Fruit fly (Drosophila melanogaster): Measurements from ENCODE around the gene Usp7.

The Usp7 gene

DNA sequence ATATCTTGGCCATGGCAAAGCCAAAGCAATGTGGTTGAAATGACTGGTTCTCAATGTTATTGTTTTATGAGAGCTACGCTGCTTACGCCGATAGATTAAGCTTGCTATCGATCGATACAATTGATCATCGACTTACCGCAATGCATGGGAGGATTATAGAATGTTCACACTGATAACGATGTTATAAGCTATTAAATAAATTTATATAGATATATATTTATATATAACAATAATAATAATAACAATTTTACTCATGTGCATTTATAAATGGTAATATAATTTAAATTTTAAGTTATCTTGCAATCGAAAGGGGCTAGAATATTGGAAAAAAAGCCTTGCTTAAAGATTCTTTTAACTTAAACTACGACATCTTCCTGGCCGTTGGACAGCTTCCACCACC is 43.9 kb upstream of the Usp7 start, which contains the start of gene moon:
Gene moon (minus strand): TSS at position 101 of the 400 bp plus-strand sequence.
- TF ChIP-seq CG6792 (GFP tag; optimal IDR thresholded peaks at IDR 0.05) = no peak
- no peak for TF ChIP-seq CG3032 (tag; optimal IDR thresholded peaks at IDR 0.05)
- TF ChIP-seq fkh (GFP tag; optimal IDR thresholded peaks at IDR 0.05) = no peak
- TF ChIP-seq CG4318 (GFP tag; optimal IDR thresholded peaks at IDR 0.05) = no peak
- no peak for TF ChIP-seq Sox15 (GFP tag; optimal IDR thresholded peaks at IDR 0.05)
- no peak for TF ChIP-seq CG11902 (GFP tag; optimal IDR thresholded peaks at IDR 0.05)
- TF ChIP-seq fd59A (GFP tag; optimal IDR thresholded peaks at IDR 0.05) = no peak
- TF ChIP-seq ss (GFP tag; optimal IDR thresholded peaks at IDR 0.05) = no peak
- TF ChIP-seq Lpt (GFP tag; optimal IDR thresholded peaks at IDR 0.05) = no peak

DNA sequence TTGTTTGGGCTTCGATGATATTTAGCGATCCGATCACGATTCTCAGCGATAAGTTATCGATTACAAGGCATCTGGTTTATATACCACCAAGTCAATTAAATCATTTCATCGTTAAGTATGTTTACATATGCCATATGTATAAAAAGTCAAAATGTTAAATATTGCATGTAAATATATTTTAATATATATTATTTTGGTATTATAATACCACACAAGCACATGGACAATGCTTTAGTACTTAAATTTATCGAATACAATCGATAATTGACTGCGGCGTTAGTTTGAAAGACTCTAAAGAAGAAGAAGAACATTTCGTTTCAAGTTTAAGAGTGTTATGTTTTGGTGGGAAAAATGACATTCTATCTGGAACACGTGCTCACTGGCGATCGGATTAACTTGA is 41.3 kb upstream of the Usp7 start, which contains the start of gene CG34323:
Gene CG34323 (plus strand): TSS at position 301 of the 400 bp plus-strand sequence.
- TF ChIP-seq lz (GFP tag; optimal IDR thresholded peaks at IDR 0.05) = no peak
- no peak for TF ChIP-seq CG3919 (GFP tag; optimal IDR thresholded peaks at IDR 0.05)
- no peak for TF ChIP-seq CG6792 (GFP tag; optimal IDR thresholded peaks at IDR 0.05)
- no peak for TF ChIP-seq Ets21C (GFP tag; optimal IDR thresholded peaks at IDR 0.05)
- TF ChIP-seq Smox (GFP tag; optimal IDR thresholded peaks at IDR 0.05) = no peak
- no peak for TF ChIP-seq net (GFP tag; optimal IDR thresholded peaks at IDR 0.05)
- no peak for TF ChIP-seq svp (GFP tag)
- TF ChIP-seq CG8319 (GFP tag; optimal IDR thresholded peaks at IDR 0.05) = no peak
- no peak for TF ChIP-seq eg (GFP tag; IDR thresholded peaks at IDR 0.05)

DNA sequence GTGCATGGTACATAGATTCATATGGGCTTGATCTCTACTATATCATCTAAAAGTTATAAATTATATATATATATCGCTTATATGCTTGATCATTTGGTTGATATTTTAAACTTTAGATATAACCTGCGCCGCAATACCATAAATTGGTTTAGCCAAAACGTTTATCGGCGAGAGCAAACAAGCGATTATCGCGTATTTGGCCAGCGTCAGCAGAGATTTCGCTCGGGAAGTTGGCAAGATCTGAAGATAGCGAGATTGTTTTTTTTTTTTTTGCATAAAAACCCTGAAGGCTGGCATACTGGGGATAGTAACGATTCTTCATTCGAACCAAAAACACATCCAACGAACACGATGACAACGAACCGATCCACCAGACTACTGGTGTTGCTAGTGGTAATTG is 30.7 kb upstream of the Usp7 start, which contains the start of gene Muc11A:
Gene Muc11A (plus strand): TSS at position 301 of the 400 bp plus-strand sequence.
- TF ChIP-seq salr (GFP tag; optimal IDR thresholded peaks at IDR 0.05) (no peak), lz (GFP tag; optimal IDR thresholded peaks at IDR 0.05) (no peak), Eip93F (GFP tag; optimal IDR thresholded peaks at IDR 0.05) (no peak), acj6 (GFP tag; optimal IDR thresholded peaks at IDR 0.05) (no peak), achi (GFP tag; optimal IDR thresholded peaks at IDR 0.05) (no peak), Sox15 (GFP tag; optimal IDR thresholded peaks at IDR 0.05) (no peak)

DNA sequence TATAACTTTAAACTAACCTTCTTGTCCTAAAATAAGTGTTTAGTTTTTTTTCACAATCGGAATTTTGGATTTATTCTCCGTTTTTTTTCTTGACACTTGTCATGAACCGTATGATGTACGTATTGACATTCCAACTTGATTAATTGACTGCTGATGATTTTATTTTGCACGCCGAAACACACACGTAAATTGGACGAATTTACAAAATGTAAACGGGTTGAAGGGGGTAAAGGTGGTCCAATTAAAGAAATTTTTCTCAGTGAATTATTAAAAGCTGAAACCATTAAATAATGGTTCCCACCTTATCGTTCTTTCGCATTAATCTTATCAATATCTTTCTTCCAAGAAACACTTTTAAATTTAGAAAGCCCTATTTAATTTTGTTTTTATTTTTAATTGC is 27.7 kb upstream of the Usp7 start, which contains the start of gene Uch-L5R:
Gene Uch-L5R (minus strand): TSS at position 101 of the 400 bp plus-strand sequence.
- TF ChIP-seq Gug (GFP tag; IDR thresholded peaks at IDR 0.05) (no peak), CG32006 (GFP tag; optimal IDR thresholded peaks at IDR 0.05) (no peak), CG10631 (GFP tag; optimal IDR thresholded peaks at IDR 0.05) (no peak), Ets21C (GFP tag; optimal IDR thresholded peaks at IDR 0.05) (no peak), Hr39 (GFP tag; optimal IDR thresholded peaks at IDR 0.05) (no peak), CG15336 (GFP tag; IDR thresholded peaks at IDR 0.05) (no peak), Sox15 (GFP tag; optimal IDR thresholded peaks at IDR 0.05) (no peak), vri (GFP tag; optimal IDR thresholded peaks at IDR 0.05) (no peak), Eip78C (GFP tag) (no peak), CG11294 (GFP tag; IDR thresholded peaks at IDR 0.05) (no peak), CG9139 (GFP tag; optimal IDR thresholded peaks at IDR 0.05) (no peak)

DNA sequence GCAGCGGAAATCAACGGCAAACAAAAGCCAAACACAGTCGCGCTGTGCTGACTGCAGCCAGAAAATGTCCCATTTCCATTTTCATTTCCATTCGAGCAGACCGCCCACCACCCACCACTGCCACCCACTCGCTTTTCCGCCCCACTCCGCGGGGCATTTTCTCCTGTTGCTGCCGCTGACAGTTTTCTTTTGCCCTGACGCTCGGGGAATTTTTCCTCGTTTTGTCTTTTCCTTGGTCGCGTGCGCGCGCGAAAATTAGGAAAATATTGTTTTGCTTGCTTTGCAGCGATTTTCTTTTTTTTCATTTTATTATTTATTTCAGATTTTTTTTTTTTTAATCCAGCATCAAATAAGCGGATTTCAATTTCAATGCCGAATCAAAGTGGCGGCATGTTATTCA is 21.5 kb upstream of the Usp7 start:
- TF ChIP-seq CG7368 (GFP tag; optimal IDR thresholded peaks at IDR 0.05) = no peak
- TF ChIP-seq Eip75B (GFP tag; optimal IDR thresholded peaks at IDR 0.05) = no peak
- TF ChIP-seq CG8119 (GFP tag; IDR thresholded peaks at IDR 0.05) = no peak
- no peak for TF ChIP-seq Hr39 (GFP tag; optimal IDR thresholded peaks at IDR 0.05)
- no peak for TF ChIP-seq CG10631 (GFP tag; optimal IDR thresholded peaks at IDR 0.05)
- no peak for TF ChIP-seq CG34406 (GFP tag; optimal IDR thresholded peaks at IDR 0.05)
- no peak for TF ChIP-seq CG6792 (GFP tag; optimal IDR thresholded peaks at IDR 0.05)
